Fruit fly (Drosophila melanogaster) whole organism, embryonic: ENCODE measurements around the gene CG43672.

Source experiments
- BEAF-32 ChIP-seq: fragments of 200-800 bp; sonication (Bioruptor generic); optimal IDR thresholded peaks from 3 replicates; lab custom pipeline; 2017; ENCODE audit warnings: missing biosample characterization, missing genetic modification characterization, mild to moderate bottlenecking, moderate library complexity, missing genetic modification reagents
- CG12155 ChIP-seq: fragments of 200-800 bp; sonication (Bioruptor generic); optimal IDR thresholded peaks from 3 replicates; lab custom pipeline; 2016; ENCODE audit warnings: missing biosample characterization, missing genetic modification characterization
- CG12391 ChIP-seq: fragments of 200-800 bp; sonication (Bioruptor generic); optimal IDR thresholded peaks from 3 replicates; lab custom pipeline; 2018; ENCODE audit warnings: missing biosample characterization, mild to moderate bottlenecking, missing genetic modification characterization, moderate library complexity
- CG14050 ChIP-seq: fragments of 200-800 bp; sonication (Bioruptor generic); IDR thresholded peaks from 3 replicates; pipeline ENCODE4 v1.3.6; 2022; ENCODE audit warnings: missing biosample characterization, missing genetic modification characterization
- CG1529 ChIP-seq: fragments of 200-800 bp; sonication (Bioruptor generic); optimal IDR thresholded peaks from 3 replicates; lab custom pipeline; 2018; ENCODE audit warnings: missing biosample characterization, missing genetic modification characterization
- CG1832 ChIP-seq: fragments of 200-800 bp; sonication (Bioruptor generic); optimal IDR thresholded peaks from 2 replicates; lab custom pipeline; 2017; ENCODE audit warnings: missing biosample characterization, mild to moderate bottlenecking, missing genetic modification characterization, inconsistent platforms
- CG2875 ChIP-seq: fragments of 200-800 bp; sonication (Bioruptor generic); optimal IDR thresholded peaks from 2 replicates; lab custom pipeline; 2017; ENCODE audit warnings: missing biosample characterization, mild to moderate bottlenecking, missing genetic modification characterization, missing genetic modification reagents
- CG3838 ChIP-seq: fragments of 200-800 bp; sonication (Bioruptor generic); optimal IDR thresholded peaks from 3 replicates; lab custom pipeline; 2016; ENCODE audit warnings: missing biosample characterization, missing genetic modification characterization
- CG4404 ChIP-seq: fragments of 200-800 bp; sonication (Bioruptor generic); IDR thresholded peaks from 2 replicates; pipeline ENCODE4 v1.3.6; 2022; ENCODE audit warnings: missing biosample characterization, missing genetic modification characterization
- CG9609 ChIP-seq: fragments of 200-800 bp; sonication (Bioruptor generic); optimal IDR thresholded peaks from 3 replicates; lab custom pipeline; 2016; ENCODE audit warnings: missing biosample characterization, missing genetic modification characterization
- CG9932 ChIP-seq: fragments of 200-800 bp; sonication (Bioruptor generic); IDR thresholded peaks from 2 replicates; pipeline ENCODE4 v1.3.6; 2022; ENCODE audit warnings: missing biosample characterization, missing genetic modification characterization
- CHES-1-like ChIP-seq: fragments of 200-800 bp; sonication (Bioruptor generic); optimal IDR thresholded peaks from 2 replicates; lab custom pipeline; 2016; ENCODE audit warnings: missing biosample characterization, missing genetic modification characterization
- D19A ChIP-seq: fragments of 200-800 bp; optimal IDR thresholded peaks from 3 replicates; lab custom pipeline; 2019; ENCODE audit warnings: missing biosample characterization, mild to moderate bottlenecking, missing genetic modification characterization, moderate library complexity
- Dip3 ChIP-seq: fragments of 200-800 bp; sonication (Bioruptor generic); optimal IDR thresholded peaks from 3 replicates; lab custom pipeline; 2016; ENCODE audit warnings: missing biosample characterization, missing genetic modification characterization
- Ets97D ChIP-seq: fragments of 200-800 bp; sonication (Bioruptor generic); optimal IDR thresholded peaks from 3 replicates; lab custom pipeline; 2016; ENCODE audit warnings: missing biosample characterization, missing genetic modification characterization
- Fer3 ChIP-seq: fragments of 200-800 bp; sonication (Bioruptor generic); optimal IDR thresholded peaks from 2 replicates; lab custom pipeline; 2018; ENCODE audit warnings: missing biosample characterization, mild to moderate bottlenecking, missing genetic modification characterization, moderate library complexity
- HLH4C ChIP-seq: fragments of 200-800 bp; sonication (Bioruptor generic); IDR thresholded peaks from 3 replicates; pipeline ENCODE4 v1.3.6; 2022; ENCODE audit warnings: missing biosample characterization, missing genetic modification characterization; ENCODE audit not compliant: partially characterized antibody
- Jarid2 ChIP-seq: fragments of 200-800 bp; sonication (Bioruptor generic); optimal IDR thresholded peaks from 3 replicates; lab custom pipeline; 2017; ENCODE audit warnings: mild to moderate bottlenecking, missing biosample characterization, missing genetic modification reagents, missing genetic modification characterization
- MTF-1 ChIP-seq: fragments of 200-800 bp; sonication (Bioruptor generic); optimal IDR thresholded peaks from 2 replicates; lab custom pipeline; 2018; ENCODE audit warnings: missing biosample characterization, mild to moderate bottlenecking, missing genetic modification characterization, borderline replicate concordance
- NK7.1 ChIP-seq: fragments of 200-800 bp; sonication (Bioruptor generic); optimal IDR thresholded peaks from 3 replicates; lab custom pipeline; 2016; ENCODE audit warnings: missing biosample characterization, missing genetic modification characterization
- Neu2 ChIP-seq: fragments of 200-800 bp; sonication (Bioruptor generic); optimal IDR thresholded peaks from 3 replicates; lab custom pipeline; 2016; ENCODE audit warnings: missing biosample characterization, missing genetic modification characterization, borderline replicate concordance
- Poxn ChIP-seq: fragments of 200-800 bp; sonication (Bioruptor generic); IDR thresholded peaks from 2 replicates; pipeline ENCODE4 v1.3.6; 2022; ENCODE audit warnings: missing biosample characterization, missing genetic modification characterization
- Six4 ChIP-seq: fragments of 200-800 bp; sonication (Bioruptor generic); optimal IDR thresholded peaks from 2 replicates; lab custom pipeline; 2016; ENCODE audit warnings: missing biosample characterization, missing genetic modification characterization
- YL-1 ChIP-seq: fragments of 200-800 bp; sonication (Bioruptor generic); optimal IDR thresholded peaks from 3 replicates; lab custom pipeline; 2017; ENCODE audit warnings: missing biosample characterization, mild to moderate bottlenecking, missing genetic modification characterization
- ab ChIP-seq: fragments of 200-800 bp; sonication (Bioruptor generic); optimal IDR thresholded peaks from 2 replicates; lab custom pipeline; 2016; ENCODE audit warnings: missing biosample characterization, missing genetic modification characterization
- ato ChIP-seq: fragments of 200-800 bp; sonication (Bioruptor generic); IDR thresholded peaks from 2 replicates; pipeline ENCODE4 v1.3.6; 2022; ENCODE audit warnings: missing biosample characterization, missing genetic modification characterization; ENCODE audit not compliant: partially characterized antibody
- az2 ChIP-seq: fragments of 200-800 bp; sonication (Bioruptor generic); optimal IDR thresholded peaks from 3 replicates; lab custom pipeline; 2016; ENCODE audit warnings: missing biosample characterization, missing genetic modification characterization
- bcd ChIP-seq: fragments of 200-800 bp; sonication (Bioruptor generic); optimal IDR thresholded peaks from 2 replicates; lab custom pipeline; 2017; ENCODE audit warnings: missing biosample characterization, mild to moderate bottlenecking, missing genetic modification characterization
- btn ChIP-seq: fragments of 200-800 bp; sonication (Bioruptor generic); optimal IDR thresholded peaks from 2 replicates; lab custom pipeline; 2016; ENCODE audit warnings: missing biosample characterization, missing genetic modification characterization
- ci ChIP-seq: fragments of 200-800 bp; sonication (Bioruptor generic); IDR thresholded peaks from 3 replicates; pipeline ENCODE4 v1.3.6; 2022; ENCODE audit warnings: missing biosample characterization, missing genetic modification characterization
- dm ChIP-seq: fragments of 200-800 bp; sonication (Bioruptor generic); optimal IDR thresholded peaks from 3 replicates; lab custom pipeline; 2016; ENCODE audit warnings: missing biosample characterization, missing genetic modification characterization
- dmrt99B ChIP-seq: fragments of 200-800 bp; sonication (Bioruptor generic); optimal IDR thresholded peaks from 2 replicates; lab custom pipeline; 2018; ENCODE audit warnings: missing biosample characterization, mild to moderate bottlenecking, missing genetic modification characterization, moderate library complexity
- ems ChIP-seq: fragments of 200-800 bp; sonication (Bioruptor generic); optimal IDR thresholded peaks from 3 replicates; lab custom pipeline; 2016; ENCODE audit warnings: missing biosample characterization, missing genetic modification characterization
- esg ChIP-seq: fragments of 200-800 bp; sonication (Bioruptor generic); conservative IDR thresholded peaks from 2 replicates; pipeline ENCODE4 v1.3.6; 2022; ENCODE audit warnings: missing biosample characterization, missing genetic modification characterization
- eve ChIP-seq, 2 experiments: fragments of >200 bp; optimal IDR thresholded peaks; 2 replicates each; lab custom pipeline; 2017; ENCODE audit warnings: missing biosample characterization in 2 of 2, missing genetic modification characterization in 2 of 2
- gce ChIP-seq: fragments of 200-800 bp; sonication (Bioruptor generic); IDR thresholded peaks from 3 replicates; pipeline ENCODE4 v1.3.6; 2022; ENCODE audit warnings: missing biosample characterization, missing genetic modification characterization
- hth ChIP-seq: fragments of >200 bp; optimal IDR thresholded peaks from 2 replicates; lab custom pipeline; 2017; ENCODE audit warnings: inconsistent platforms
- kni ChIP-seq: fragments of 200-800 bp; sonication (Bioruptor generic); optimal IDR thresholded peaks from 3 replicates; lab custom pipeline; 2017; ENCODE audit warnings: mild to moderate bottlenecking, missing biosample characterization, missing genetic modification reagents, missing genetic modification characterization
- peb ChIP-seq: fragments of 200-800 bp; sonication (Bioruptor generic); IDR thresholded peaks from 2 replicates; pipeline ENCODE4 v1.3.6; 2022; ENCODE audit warnings: missing biosample characterization, missing genetic modification characterization
- pfk ChIP-seq: fragments of 200-800 bp; sonication (Bioruptor generic); optimal IDR thresholded peaks from 2 replicates; lab custom pipeline; 2018; ENCODE audit warnings: missing biosample characterization, mild to moderate bottlenecking, missing genetic modification characterization, moderate library complexity
- pros ChIP-seq: fragments of 200-800 bp; sonication (Bioruptor generic); optimal IDR thresholded peaks from 3 replicates; lab custom pipeline; 2019; ENCODE audit warnings: missing biosample characterization, mild to moderate bottlenecking, missing genetic modification characterization, moderate library complexity
- shn ChIP-seq: fragments of 200-800 bp; sonication (Bioruptor generic); optimal IDR thresholded peaks from 3 replicates; lab custom pipeline; 2016; ENCODE audit warnings: missing biosample characterization, missing genetic modification characterization
- slp2 ChIP-seq: fragments of 200-800 bp; sonication (Bioruptor generic); optimal IDR thresholded peaks from 2 replicates; lab custom pipeline; 2016; ENCODE audit warnings: missing biosample characterization, missing genetic modification characterization
- ssp ChIP-seq: fragments of 200-800 bp; sonication (Bioruptor generic); IDR thresholded peaks from 2 replicates; pipeline ENCODE4 v1.3.6; 2022; ENCODE audit warnings: missing biosample characterization, missing genetic modification characterization

Gene CG43672

dm6 chrX:15740288-15740726 is 32.5 kb upstream of the CG43672 start (continued):
- TF ChIP-seq dmrt99B (tag; lab: Kevin White, UChicago) (peak; percentile 71), CG2875 (GFP tag; lab: Kevin White, UChicago) (peak; percentile 1), Ets97D (GFP tag; lab: Kevin White, UChicago) (no peak), Fer3 (tag; lab: Kevin White, UChicago) (peak; percentile 87), CG9609 (GFP tag; lab: Kevin White, UChicago) (peak; percentile 42), CG3838 (GFP tag; lab: Kevin White, UChicago) (peak; percentile 6), CHES-1-like (peak; percentile 50), Poxn (GFP tag; lab: Robert Waterston, UW) (0 out of 2 replicates have a peak, but pooled peaks have one; percentile 30), Neu2 (GFP tag; lab: Kevin White, UChicago) (no peak), ab (GFP tag; lab: Kevin White, UChicago) (peak; percentile 4), pros (GFP tag; lab: Kevin White, UChicago) (no peak), CG4404 (GFP tag; lab: Robert Waterston, UW) (peak; percentile 50), MTF-1 (GFP tag; lab: Kevin White, UChicago) (peak; percentile 7), YL-1 (GFP tag; lab: Kevin White, UChicago) (no peak), BEAF-32 (GFP tag; lab: Kevin White, UChicago) (no peak), eve (GFP tag; optimal IDR thresholded peaks at IDR 0.05; lab: Kevin White, UChicago) (no peak), ssp (GFP tag; lab: Robert Waterston, UW) (peak; percentile 47), bcd (GFP tag; lab: Kevin White, UChicago) (peak; percentile 60), ci (GFP tag; lab: Robert Waterston, UW) (peak; percentile 85), CG12155 (peak; percentile 41), shn (GFP tag; lab: Kevin White, UChicago) (no peak), gce (GFP tag; lab: Robert Waterston, UW) (no peak), slp2 (GFP tag; lab: Kevin White, UChicago) (no peak), pfk (GFP tag; lab: Kevin White, UChicago) (no peak), dm (GFP tag; lab: Kevin White, UChicago) (no peak), CG12391 (peak; percentile 69), D19A (tag; lab: Kevin White, UChicago) (peak; percentile 37), Dip3 (GFP tag; lab: Kevin White, UChicago) (peak; percentile 57), CG14050 (peak; percentile 35; the same call in 1 of the 3 replicates), NK7.1 (GFP tag; lab: Kevin White, UChicago) (peak; percentile 47), hth (lab: Kevin White, UChicago) (no peak), esg (GFP tag; lab: Robert Waterston, UW) (peak; percentile 50), ato (GFP tag; lab: Robert Waterston, UW) (no peak), az2 (GFP tag; lab: Kevin White, UChicago) (peak; percentile 53), CG9932 (GFP tag; lab: Robert Waterston, UW) (peak; percentile 87), peb (GFP tag; lab: Robert Waterston, UW) (no peak), HLH4C (GFP tag; lab: Robert Waterston, UW) (no peak), CG1529 (peak; percentile 30), Jarid2 (GFP tag; lab: Kevin White, UChicago) (no peak), btn (GFP tag; lab: Kevin White, UChicago) (no peak), ems (peak; percentile 66), kni (no peak), Six4 (GFP tag; lab: Kevin White, UChicago) (peak; percentile 31), CG1832 (no peak)
